Fruit fly (Drosophila melanogaster): ENCODE data around the gene CG44774.

The CG44774 gene

DNA sequence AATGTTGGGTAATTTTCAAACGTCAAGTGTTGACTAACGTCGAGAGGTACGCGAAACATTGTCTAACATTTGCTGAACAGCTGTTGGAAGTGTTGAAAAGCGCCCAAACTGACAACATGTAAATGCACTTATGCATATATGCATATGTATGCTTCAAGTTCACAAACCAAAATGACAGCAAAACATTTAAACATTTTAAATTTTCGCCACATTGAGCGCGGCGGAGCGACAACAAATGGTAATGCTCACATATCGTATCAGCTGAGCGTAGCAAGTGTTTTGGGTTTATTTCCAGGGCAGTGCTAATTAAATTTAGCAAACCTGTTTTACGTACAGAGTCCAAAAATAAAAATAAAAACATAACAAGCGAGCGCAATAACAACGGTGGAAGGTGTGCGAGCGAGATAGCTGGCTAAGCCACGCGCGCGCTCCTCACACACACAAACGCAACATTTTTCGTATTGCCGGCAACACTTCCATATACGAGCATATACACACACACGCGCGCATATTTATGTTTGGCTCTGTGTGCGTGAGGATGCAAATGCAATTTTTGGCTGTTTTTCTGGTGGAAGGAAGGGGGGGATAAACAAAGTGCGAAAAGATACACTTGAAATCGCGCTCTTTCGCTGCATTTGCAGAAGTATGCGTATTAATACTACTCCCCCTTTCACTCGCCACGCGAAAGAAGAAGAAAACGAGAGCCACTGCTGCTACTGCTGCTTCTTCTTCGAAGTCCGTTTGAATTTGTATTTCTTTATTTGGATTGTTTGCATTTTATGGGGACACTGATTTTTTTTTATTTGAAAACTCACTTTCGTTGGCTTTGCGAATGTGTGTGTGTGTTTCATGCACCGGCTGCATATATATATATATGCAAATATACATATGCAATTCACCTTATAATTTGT lies 7.5 kb downstream of the CG44774 start (continued):
- TF ChIP-seq CG8290 (GFP tag; optimal IDR thresholded peaks at IDR 0.05) (peak; percentile 27), CG8290 (tag; optimal IDR thresholded peaks at IDR 0.05) (peak in 1 of 2 experiments; percentile 55), CG3995 (GFP tag; optimal IDR thresholded peaks at IDR 0.05) (no peak), NfI (GFP tag; optimal IDR thresholded peaks at IDR 0.05) (peak; percentile 27), CG12769 (tag; optimal IDR thresholded peaks at IDR 0.05) (no peak), CG10979 (tag; optimal IDR thresholded peaks at IDR 0.05) (peak; percentile 17), CG10321 (GFP tag; IDR thresholded peaks at IDR 0.05) (no peak)

DNA sequence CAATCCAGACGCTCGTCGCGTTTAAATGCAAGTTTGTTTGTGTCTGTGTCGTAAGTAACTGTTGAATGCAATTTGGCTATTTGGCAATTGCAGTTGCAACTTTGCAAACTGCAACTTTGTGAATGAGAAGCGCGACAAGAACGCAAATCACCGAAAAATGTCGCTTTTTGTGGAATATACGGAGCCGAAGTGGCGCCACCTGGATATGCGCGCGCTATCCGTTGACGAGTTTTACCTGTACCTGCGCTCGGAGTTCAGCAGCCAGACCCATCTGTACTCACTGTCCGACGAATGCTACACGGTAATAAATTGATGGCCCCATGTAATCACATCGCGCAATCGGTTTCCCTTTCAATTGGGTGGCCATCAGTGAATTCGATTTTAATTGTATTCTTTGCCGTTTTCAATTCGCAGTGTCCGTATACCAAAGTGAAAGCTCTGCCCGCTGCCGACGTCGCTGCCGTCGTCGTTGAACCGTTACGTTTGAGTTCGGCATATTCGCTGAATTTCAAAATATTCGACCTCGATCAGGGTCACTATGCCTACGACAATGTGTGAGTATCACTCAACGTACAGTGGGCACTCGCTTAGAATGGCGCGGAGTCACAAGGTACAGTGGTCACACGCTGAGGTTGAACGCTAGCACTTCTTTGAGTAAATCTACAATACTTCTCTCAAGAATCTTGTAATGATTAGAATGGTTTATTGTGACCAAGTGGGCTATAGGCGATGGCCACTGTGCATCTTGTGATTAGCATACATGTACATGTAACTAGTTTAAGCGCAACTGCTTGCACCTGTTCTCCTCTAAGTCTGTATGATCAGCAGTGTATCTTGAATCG lies 18.6 kb downstream of the CG44774 start:
- TF ChIP-seq pb (GFP tag; optimal IDR thresholded peaks at IDR 0.05): peak; percentile 78
- TF ChIP-seq slp2 (GFP tag; optimal IDR thresholded peaks at IDR 0.05): peak; percentile 72
- no peak for TF ChIP-seq corto (GFP tag; optimal IDR thresholded peaks at IDR 0.05)
- TF ChIP-seq vfl (GFP tag; optimal IDR thresholded peaks at IDR 0.05): peak; percentile 21
- TF ChIP-seq CG9876 (GFP tag; optimal IDR thresholded peaks at IDR 0.05): peak; percentile 80
- TF ChIP-seq CG12219 (GFP tag; optimal IDR thresholded peaks at IDR 0.05): peak; percentile 84
- peak; percentile 92 for TF ChIP-seq vvl (GFP tag; IDR thresholded peaks at IDR 0.05)
- TF ChIP-seq CG33213 (GFP tag; optimal IDR thresholded peaks at IDR 0.05): peak; percentile 65
- TF ChIP-seq ems (GFP tag; optimal IDR thresholded peaks at IDR 0.05): peak; percentile 67
- no peak for TF ChIP-seq CG6683 (GFP tag; optimal IDR thresholded peaks at IDR 0.05)
- peak; percentile 86 for TF ChIP-seq Meics (GFP tag; optimal IDR thresholded peaks at IDR 0.05)
- TF ChIP-seq CG1603 (tag; optimal IDR thresholded peaks at IDR 0.05): peak; percentile 92
- TF ChIP-seq Atf6 (GFP tag; IDR thresholded peaks at IDR 0.05): peak; percentile 81
- TF ChIP-seq Pdp1 (GFP tag; optimal IDR thresholded peaks at IDR 0.05): peak; percentile 83 to 87
- TF ChIP-seq CG8765 (GFP tag; IDR thresholded peaks at IDR 0.05): peak; percentile 41; the same call in 1 of the 2 replicates
- peak; percentile 63 for TF ChIP-seq Awh (GFP tag; IDR thresholded peaks at IDR 0.05)
- TF ChIP-seq D (optimal IDR thresholded peaks at IDR 0.05): no peak
- peak; percentile 56 for TF ChIP-seq D (GFP tag; optimal IDR thresholded peaks at IDR 0.05)
- TF ChIP-seq tgo (GFP tag; IDR thresholded peaks at IDR 0.05): peak; percentile 87
- TF ChIP-seq caup (GFP tag; optimal IDR thresholded peaks at IDR 0.05; ENCODE audit: severe bottlenecking): peak; percentile 75
- TF ChIP-seq Abd-B (GFP tag; optimal IDR thresholded peaks at IDR 0.05): peak; percentile 80
- TF ChIP-seq YL-1 (GFP tag; optimal IDR thresholded peaks at IDR 0.05): peak; percentile 12
- TF ChIP-seq ash1 (GFP tag; optimal IDR thresholded peaks at IDR 0.05): peak; percentile 3
- peak; percentile 87 for TF ChIP-seq CG34422 (GFP tag; IDR thresholded peaks at IDR 0.05)
- TF ChIP-seq CG9817 (tag; optimal IDR thresholded peaks at IDR 0.05): peak; percentile 83
- TF ChIP-seq gem (tag; optimal IDR thresholded peaks at IDR 0.05): peak; percentile 86
- TF ChIP-seq MBD-R2 (GFP tag; IDR thresholded peaks at IDR 0.05): peak; percentile 54; the same call in 1 of the 2 replicates
- TF ChIP-seq onecut (GFP tag; IDR thresholded peaks at IDR 0.05): peak; percentile 72
- no peak for TF ChIP-seq Scr (GFP tag; IDR thresholded peaks at IDR 0.05; ENCODE audit: partially characterized antibody)
- TF ChIP-seq CG1529 (GFP tag; optimal IDR thresholded peaks at IDR 0.05): peak; percentile 14
- no peak for TF ChIP-seq abd-A (tag; optimal IDR thresholded peaks at IDR 0.05)
- peak; percentile 9 for TF ChIP-seq CG18011 (GFP tag; optimal IDR thresholded peaks at IDR 0.05)
- no peak for TF ChIP-seq B-H2 (GFP tag; optimal IDR thresholded peaks at IDR 0.05)
- no peak for TF ChIP-seq ac (GFP tag; optimal IDR thresholded peaks at IDR 0.05)
- TF ChIP-seq Ets97D (GFP tag; optimal IDR thresholded peaks at IDR 0.05): peak; percentile 34
- TF ChIP-seq Elba2 (GFP tag; optimal IDR thresholded peaks at IDR 0.05): no peak
- peak; percentile 84 for TF ChIP-seq ase (GFP tag; IDR thresholded peaks at IDR 0.05)
- TF ChIP-seq mam (GFP tag; optimal IDR thresholded peaks at IDR 0.05): peak; percentile 87
- TF ChIP-seq Hr3 (GFP tag; optimal IDR thresholded peaks at IDR 0.05): peak; percentile 73
